Fruit fly (Drosophila melanogaster): ENCODE measurements around the gene Arpc3B.

The Arpc3B gene

DNA sequence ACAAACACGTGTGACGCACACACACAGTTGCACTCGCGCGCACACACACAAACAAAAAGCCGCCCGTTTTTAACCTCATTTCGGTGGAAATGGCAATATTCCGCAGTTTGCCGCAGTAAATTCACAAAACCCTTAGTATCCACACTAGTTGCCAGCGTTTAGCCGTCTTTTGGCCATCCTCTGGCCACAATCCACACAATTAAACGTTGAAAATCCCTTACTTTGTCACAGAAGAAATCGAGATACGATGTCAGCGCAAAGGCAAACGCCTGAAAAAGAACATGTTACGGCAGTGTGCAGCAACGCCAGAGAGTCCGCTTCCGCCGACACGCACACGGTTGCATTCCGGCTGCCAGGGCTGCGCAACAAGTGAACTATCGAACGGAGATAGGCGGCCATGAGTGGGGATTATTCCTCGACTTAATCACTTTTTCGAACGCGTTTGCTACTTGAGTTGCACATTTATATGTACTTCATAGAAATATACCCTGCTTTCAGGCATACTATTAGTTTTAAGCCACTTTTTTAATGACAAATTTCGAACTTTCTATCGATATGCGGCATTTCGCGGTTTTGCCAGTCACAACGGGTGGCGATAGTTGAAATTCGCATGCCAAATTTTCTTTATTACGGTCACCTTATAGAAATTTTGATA is 42.5 kb upstream of the Arpc3B start, which contains the start of gene RpS5a (continued):
- TF ChIP-seq nom (GFP tag; optimal IDR thresholded peaks at IDR 0.05): peak; percentile 79
- TF ChIP-seq CG4730 (GFP tag; IDR thresholded peaks at IDR 0.05): peak; percentile 57
- TF ChIP-seq CG4617 (GFP tag; optimal IDR thresholded peaks at IDR 0.05; ENCODE audit: borderline replicate concordance): peak; percentile 39
- TF ChIP-seq unpg (GFP tag; optimal IDR thresholded peaks at IDR 0.05): peak; percentile 58
- peak; percentile 75 for TF ChIP-seq da (GFP tag; optimal IDR thresholded peaks at IDR 0.05)
- TF ChIP-seq CG4328 (GFP tag; optimal IDR thresholded peaks at IDR 0.05): peak; percentile 89
- TF ChIP-seq Fer1 (GFP tag; optimal IDR thresholded peaks at IDR 0.05): peak; percentile 80
- TF ChIP-seq CG12071 (GFP tag; optimal IDR thresholded peaks at IDR 0.05): peak; percentile 84
- TF ChIP-seq tio (GFP tag; optimal IDR thresholded peaks at IDR 0.05): no peak
- peak; percentile 61 for TF ChIP-seq trh (GFP tag; optimal IDR thresholded peaks at IDR 0.05)
- no peak; the same call in 3 of the 4 replicates for TF ChIP-seq chinmo (GFP tag; IDR thresholded peaks at IDR 0.05; ENCODE audit: partially characterized antibody)
- TF ChIP-seq CG13296 (GFP tag; optimal IDR thresholded peaks at IDR 0.05): peak; percentile 87
- TF ChIP-seq ash1 (GFP tag; optimal IDR thresholded peaks at IDR 0.05): peak; percentile 74
- peak; percentile 95 for TF ChIP-seq HLHmδ (GFP tag; optimal IDR thresholded peaks at IDR 0.05)
- peak; percentile 80; the same call in 2 of the 3 replicates for TF ChIP-seq H15 (GFP tag; IDR thresholded peaks at IDR 0.05)
- peak; percentile 91 for TF ChIP-seq CG9876 (GFP tag; optimal IDR thresholded peaks at IDR 0.05)
- TF ChIP-seq CG4360 (GFP tag; IDR thresholded peaks at IDR 0.05): 0 out of 2 replicates have a peak, but pooled peaks have one; percentile 3
- no peak for TF ChIP-seq sd (tag; optimal IDR thresholded peaks at IDR 0.05)
- peak; percentile 74 for TF ChIP-seq sens-2 (GFP tag; IDR thresholded peaks at IDR 0.05)
- peak; percentile 71; the same call in 2 of the 3 replicates for TF ChIP-seq Optix (GFP tag; IDR thresholded peaks at IDR 0.05)
- peak; percentile 67 for TF ChIP-seq CG2678 (tag; optimal IDR thresholded peaks at IDR 0.05)
- peak; percentile 54 for TF ChIP-seq CG1647 (GFP tag; optimal IDR thresholded peaks at IDR 0.05)
- peak; percentile 45 for TF ChIP-seq CG12236 (GFP tag; optimal IDR thresholded peaks at IDR 0.05)
- peak; percentile 45 for TF ChIP-seq Nf-YB (GFP tag; optimal IDR thresholded peaks at IDR 0.05)
- TF ChIP-seq CG31224 (GFP tag; IDR thresholded peaks at IDR 0.05): no peak
- peak; percentile 61 for TF ChIP-seq CG31441 (GFP tag; IDR thresholded peaks at IDR 0.05)
- TF ChIP-seq rib (GFP tag; IDR thresholded peaks at IDR 0.05): 0 out of 2 replicates have a peak, but pooled peaks have one; percentile 14
- TF ChIP-seq CG9215 (GFP tag; IDR thresholded peaks at IDR 0.05): peak; percentile 76
- peak; percentile 57 for TF ChIP-seq Abd-B (GFP tag; optimal IDR thresholded peaks at IDR 0.05)
- peak; percentile 62; the same call in 1 of the 2 replicates for TF ChIP-seq gt (GFP tag; IDR thresholded peaks at IDR 0.05)
- peak; percentile 22 for TF ChIP-seq CG7556 (GFP tag; optimal IDR thresholded peaks at IDR 0.05)
- TF ChIP-seq CG15601 (tag; optimal IDR thresholded peaks at IDR 0.05): peak; percentile 47
- TF ChIP-seq CG6683 (GFP tag; optimal IDR thresholded peaks at IDR 0.05): peak; percentile 66
- TF ChIP-seq sisA (GFP tag; IDR thresholded peaks at IDR 0.05): peak; percentile 65
- TF ChIP-seq CG10366 (GFP tag; IDR thresholded peaks at IDR 0.05): peak; percentile 58
- TF ChIP-seq CG14667 (GFP tag; IDR thresholded peaks at IDR 0.05): peak; percentile 76; the same call in 1 of the 2 replicates
- no peak for TF ChIP-seq psq (GFP tag; optimal IDR thresholded peaks at IDR 0.05)
- TF ChIP-seq br (optimal IDR thresholded peaks at IDR 0.05): no peak
- TF ChIP-seq jigr1 (GFP tag; IDR thresholded peaks at IDR 0.05): no peak
- peak; percentile 88 for TF ChIP-seq p53 (GFP tag; optimal IDR thresholded peaks at IDR 0.05)
- peak; percentile 79 for TF ChIP-seq zfh1 (GFP tag; IDR thresholded peaks at IDR 0.05)
- TF ChIP-seq grau (tag; optimal IDR thresholded peaks at IDR 0.05): peak; percentile 63
- no peak for TF ChIP-seq lbe (GFP tag; optimal IDR thresholded peaks at IDR 0.05)
- 0 out of 2 replicates have a peak, but pooled peaks have one; percentile 40 for TF ChIP-seq CG10321 (GFP tag; IDR thresholded peaks at IDR 0.05)
- TF ChIP-seq Sry-β (GFP tag; optimal IDR thresholded peaks at IDR 0.05): peak; percentile 53
- peak; percentile 41; the same call in 1 of the 2 replicates for TF ChIP-seq stc (GFP tag; IDR thresholded peaks at IDR 0.05)
- no peak for TF ChIP-seq CG5953 (GFP tag; IDR thresholded peaks at IDR 0.05)
- peak; percentile 76 for TF ChIP-seq maf-S (GFP tag; optimal IDR thresholded peaks at IDR 0.05)
- peak; percentile 60 for TF ChIP-seq CG17829 (tag; optimal IDR thresholded peaks at IDR 0.05)
- TF ChIP-seq fd64A (GFP tag; optimal IDR thresholded peaks at IDR 0.05): peak; percentile 83

All from whole organism, embryonic.